Fruit fly (Drosophila melanogaster) whole organism, larva: ENCODE results near the gene Tpc1.

Source experiments
- noc ChIP-seq: fragments of 200-800 bp; sonication (Bioruptor generic); optimal IDR thresholded peaks from 3 replicates; lab custom pipeline; 2019; ENCODE audit warnings: missing biosample characterization, mild to moderate bottlenecking, missing genetic modification characterization, moderate library complexity

Gene Tpc1

dm6 chr3R:10842422-10842821 is 39.6 kb downstream of the Tpc1 start:
- TF ChIP-seq noc = no peak

- no peak for TF ChIP-seq noc
Observed at dm6 chr3R:10836924-10837323, 45.1 kb downstream of the Tpc1 start.

dm6 chr3R:10834893-10835292 is 47.1 kb downstream of the Tpc1 start:
- TF ChIP-seq noc = no peak

- TF ChIP-seq noc = no peak
Observed at dm6 chr3R:10832526-10833165, 49.3 kb downstream of the Tpc1 start.

dm6 chr3R:10829746-10830145 is 52.2 kb downstream of the Tpc1 start:
- TF ChIP-seq noc = no peak
